Fruit fly (Drosophila melanogaster) whole organism, embryonic: ENCODE measurements around the gene pck.

Source experiments
- Awh ChIP-seq: fragments of 200-800 bp; sonication (Bioruptor generic); IDR thresholded peaks from 2 replicates; pipeline ENCODE4, ENCODE4 v1.3.6; 2022; ENCODE audit warnings: missing biosample characterization, missing genetic modification characterization
- Bteb2 ChIP-seq: fragments of 200-800 bp; sonication (Bioruptor generic); optimal IDR thresholded peaks from 2 replicates; lab custom pipeline; 2016; ENCODE audit warnings: missing biosample characterization, missing genetic modification characterization
- CG10543 ChIP-seq: fragments of 200-800 bp; sonication (Bioruptor generic); optimal IDR thresholded peaks from 3 replicates; lab custom pipeline; 2017; ENCODE audit warnings: missing biosample characterization, mild to moderate bottlenecking, missing genetic modification characterization, moderate library complexity
- CG15073 ChIP-seq: fragments of 200-800 bp; sonication (Bioruptor generic); optimal IDR thresholded peaks from 2 replicates; lab custom pipeline; 2016; ENCODE audit warnings: missing biosample characterization, missing genetic modification characterization
- CG15601 ChIP-seq: fragments of 200-800 bp; sonication (Bioruptor generic); optimal IDR thresholded peaks from 3 replicates; lab custom pipeline; 2019; ENCODE audit warnings: missing biosample characterization, mild to moderate bottlenecking, missing genetic modification characterization, moderate library complexity
- CG16813 ChIP-seq: fragments of 200-800 bp; sonication (Bioruptor generic); IDR thresholded peaks from 3 replicates; pipeline ENCODE4 v1.3.6; 2022; ENCODE audit warnings: missing biosample characterization, missing genetic modification characterization; ENCODE audit not compliant: partially characterized antibody
- CG17802 ChIP-seq: fragments of 200-800 bp; sonication (Bioruptor generic); optimal IDR thresholded peaks from 2 replicates; lab custom pipeline; 2018; ENCODE audit warnings: missing biosample characterization, mild to moderate bottlenecking, missing genetic modification characterization, moderate library complexity
- CG1792 ChIP-seq: fragments of 200-800 bp; sonication (Bioruptor generic); optimal IDR thresholded peaks from 2 replicates; lab custom pipeline; 2016; ENCODE audit warnings: missing biosample characterization, missing genetic modification characterization
- CG18619 ChIP-seq: fragments of 200-800 bp; sonication (Bioruptor generic); optimal IDR thresholded peaks from 3 replicates; lab custom pipeline; 2017; ENCODE audit warnings: missing biosample characterization, mild to moderate bottlenecking, missing genetic modification characterization
- CG2116 ChIP-seq: fragments of 200-800 bp; sonication (Bioruptor generic); optimal IDR thresholded peaks from 3 replicates; lab custom pipeline; 2018; ENCODE audit warnings: missing biosample characterization, mild to moderate bottlenecking, missing genetic modification characterization
- CG2202 ChIP-seq: fragments of 200-800 bp; sonication (Bioruptor generic); optimal IDR thresholded peaks from 2 replicates; lab custom pipeline; 2018; ENCODE audit warnings: missing biosample characterization, mild to moderate bottlenecking, missing genetic modification characterization
- CG31224 ChIP-seq: fragments of 200-800 bp; sonication (Bioruptor generic); IDR thresholded peaks from 2 replicates; pipeline ENCODE4 v1.3.6; 2022; ENCODE audit warnings: missing biosample characterization, missing genetic modification characterization
- CG31365 ChIP-seq: fragments of 200-800 bp; sonication (Bioruptor generic); optimal IDR thresholded peaks from 2 replicates; lab custom pipeline; 2018; ENCODE audit warnings: missing biosample characterization, mild to moderate bottlenecking, missing genetic modification characterization
- CG32532 ChIP-seq: fragments of 200-800 bp; sonication (Bioruptor generic); IDR thresholded peaks from 2 replicates; pipeline ENCODE4 v1.3.6; 2022; ENCODE audit warnings: missing biosample characterization, missing genetic modification characterization
- CG3407 ChIP-seq: fragments of 200-800 bp; sonication (Bioruptor generic); optimal IDR thresholded peaks from 2 replicates; lab custom pipeline; 2018; ENCODE audit warnings: missing biosample characterization, mild to moderate bottlenecking, missing genetic modification characterization
- CG6254 ChIP-seq: fragments of 200-800 bp; sonication (Bioruptor generic); optimal IDR thresholded peaks from 3 replicates; lab custom pipeline; 2017; ENCODE audit warnings: mild to moderate bottlenecking, missing biosample characterization, missing genetic modification reagents, missing genetic modification characterization
- CG7372 ChIP-seq: fragments of 200-800 bp; sonication (Bioruptor generic); IDR thresholded peaks from 2 replicates; pipeline ENCODE4 v1.3.6; 2022; ENCODE audit warnings: missing biosample characterization, missing genetic modification characterization
- CG8290 ChIP-seq, 3 experiments: fragments of 200-800 bp; sonication (Bioruptor generic); optimal IDR thresholded peaks; 2 replicates each; lab custom pipeline; 2016 to 2019; ENCODE audit warnings: missing biosample characterization in 3 of 3, missing genetic modification characterization in 3 of 3, mild to moderate bottlenecking in 2 of 3, moderate library complexity in 1 of 3
- CG9727 ChIP-seq: fragments of 200-800 bp; sonication (Bioruptor generic); optimal IDR thresholded peaks from 3 replicates; lab custom pipeline; 2017; ENCODE audit warnings: missing biosample characterization, mild to moderate bottlenecking, missing genetic modification characterization
- Chrac-16 ChIP-seq: fragments of 200-800 bp; sonication (Bioruptor generic); optimal IDR thresholded peaks from 3 replicates; lab custom pipeline; 2016; ENCODE audit warnings: missing biosample characterization, missing genetic modification characterization
- CkIIα-i1 ChIP-seq: fragments of 200-800 bp; sonication (Bioruptor generic); IDR thresholded peaks from 2 replicates; pipeline ENCODE4 v1.3.6; 2022; ENCODE audit warnings: missing biosample characterization, missing genetic modification characterization
- CrebB ChIP-seq: fragments of 200-800 bp; sonication (Bioruptor generic); optimal IDR thresholded peaks from 3 replicates; lab custom pipeline; 2018; ENCODE audit warnings: missing biosample characterization, mild to moderate bottlenecking, missing genetic modification characterization
- Dad ChIP-seq: fragments of 200-800 bp; sonication (Bioruptor generic); optimal IDR thresholded peaks from 3 replicates; lab custom pipeline; 2016; ENCODE audit warnings: missing biosample characterization, missing genetic modification characterization
- Dbx ChIP-seq: fragments of 200-800 bp; sonication (Bioruptor generic); IDR thresholded peaks from 3 replicates; pipeline ENCODE4 v1.3.6; 2022; ENCODE audit warnings: missing biosample characterization, missing genetic modification characterization
- Deaf1 ChIP-seq: fragments of 200-800 bp; optimal IDR thresholded peaks from 3 replicates; lab custom pipeline; 2019; ENCODE audit warnings: missing biosample characterization, mild to moderate bottlenecking, missing genetic modification characterization, moderate library complexity
- Ets97D ChIP-seq: fragments of 200-800 bp; sonication (Bioruptor generic); optimal IDR thresholded peaks from 3 replicates; lab custom pipeline; 2016; ENCODE audit warnings: missing biosample characterization, missing genetic modification characterization
- Hey ChIP-seq: fragments of 200-800 bp; sonication (Bioruptor generic); optimal IDR thresholded peaks from 3 replicates; lab custom pipeline; 2018; ENCODE audit warnings: missing biosample characterization, mild to moderate bottlenecking, missing genetic modification characterization
- Hmr ChIP-seq: fragments of 200-800 bp; sonication (Bioruptor generic); optimal IDR thresholded peaks from 3 replicates; lab custom pipeline; 2017; ENCODE audit warnings: mild to moderate bottlenecking, missing biosample characterization, missing genetic modification reagents, missing genetic modification characterization
- Max ChIP-seq: fragments of 200-800 bp; sonication (Bioruptor generic); optimal IDR thresholded peaks from 2 replicates; lab custom pipeline; 2016; ENCODE audit warnings: missing biosample characterization, mild to moderate bottlenecking, missing genetic modification characterization
- NC2α ChIP-seq: fragments of 200-800 bp; sonication (Bioruptor generic); optimal IDR thresholded peaks from 2 replicates; lab custom pipeline; 2016; ENCODE audit warnings: missing biosample characterization, missing genetic modification characterization
- Oli ChIP-seq: fragments of 200-800 bp; sonication (Bioruptor generic); optimal IDR thresholded peaks from 2 replicates; lab custom pipeline; 2018; ENCODE audit warnings: missing biosample characterization, mild to moderate bottlenecking, missing genetic modification characterization, moderate library complexity
- Opbp ChIP-seq: fragments of 200-800 bp; sonication (Bioruptor generic); IDR thresholded peaks from 3 replicates; pipeline ENCODE4 v1.3.6; 2022; ENCODE audit warnings: missing biosample characterization, missing genetic modification characterization; ENCODE audit not compliant: partially characterized antibody
- Rfx ChIP-seq: fragments of 200-800 bp; sonication (Bioruptor generic); IDR thresholded peaks from 2 replicates; pipeline ENCODE4 v1.3.6; 2022; ENCODE audit warnings: missing biosample characterization, missing genetic modification characterization
- Rx ChIP-seq: fragments of 200-800 bp; sonication (Bioruptor generic); IDR thresholded peaks from 2 replicates; pipeline ENCODE4 v1.3.6; 2022; ENCODE audit warnings: missing biosample characterization, missing genetic modification characterization
- Ssrp ChIP-seq: fragments of 200-800 bp; sonication (Bioruptor generic); optimal IDR thresholded peaks from 2 replicates; lab custom pipeline; 2018; ENCODE audit warnings: missing biosample characterization, mild to moderate bottlenecking, missing genetic modification characterization, moderate library complexity
- aop ChIP-seq: fragments of 200-800 bp; sonication (Bioruptor generic); IDR thresholded peaks from 2 replicates; pipeline ENCODE4 v1.3.6; 2022; ENCODE audit warnings: missing biosample characterization, missing genetic modification characterization
- chm ChIP-seq: fragments of 200-800 bp; sonication (Bioruptor generic); IDR thresholded peaks from 2 replicates; pipeline ENCODE4 v1.3.6; 2022; ENCODE audit warnings: missing biosample characterization, missing genetic modification characterization
- disco-r ChIP-seq: fragments of 200-800 bp; sonication (Bioruptor generic); optimal IDR thresholded peaks from 2 replicates; lab custom pipeline; 2016; ENCODE audit warnings: missing biosample characterization, missing genetic modification characterization
- fd3F ChIP-seq: fragments of 200-800 bp; sonication (Bioruptor generic); optimal IDR thresholded peaks from 2 replicates; lab custom pipeline; 2018; ENCODE audit warnings: missing biosample characterization, mild to moderate bottlenecking, missing genetic modification characterization, moderate library complexity
- gcm2 ChIP-seq: fragments of 200-800 bp; sonication (Bioruptor generic); optimal IDR thresholded peaks from 2 replicates; lab custom pipeline; 2016; ENCODE audit warnings: missing biosample characterization, missing genetic modification characterization
- grn ChIP-seq: fragments of 200-800 bp; sonication (Bioruptor generic); optimal IDR thresholded peaks from 3 replicates; lab custom pipeline; 2017; ENCODE audit warnings: missing biosample characterization, missing genetic modification characterization
- gsb-n ChIP-seq: fragments of 200-800 bp; sonication (Bioruptor generic); optimal IDR thresholded peaks from 3 replicates; lab custom pipeline; 2018; ENCODE audit warnings: missing biosample characterization, mild to moderate bottlenecking, missing genetic modification characterization
- jing ChIP-seq: fragments of 200-800 bp; sonication (Bioruptor generic); optimal IDR thresholded peaks from 2 replicates; lab custom pipeline; 2018; ENCODE audit warnings: missing biosample characterization, mild to moderate bottlenecking, missing genetic modification characterization
- lbe ChIP-seq: fragments of 200-800 bp; sonication (Bioruptor generic); optimal IDR thresholded peaks from 2 replicates; lab custom pipeline; 2016; ENCODE audit warnings: missing biosample characterization, mild to moderate bottlenecking, missing genetic modification characterization
- luna ChIP-seq: fragments of 200-800 bp; sonication (Bioruptor generic); optimal IDR thresholded peaks from 2 replicates; lab custom pipeline; 2016; ENCODE audit warnings: missing biosample characterization, missing genetic modification characterization
- mld ChIP-seq: fragments of 200-800 bp; sonication (Bioruptor generic); IDR thresholded peaks from 3 replicates; pipeline ENCODE4 v1.3.6; 2022; ENCODE audit warnings: missing biosample characterization, missing genetic modification characterization; ENCODE audit not compliant: partially characterized antibody
- nmo ChIP-seq: fragments of 200-800 bp; sonication (Bioruptor generic); optimal IDR thresholded peaks from 2 replicates; lab custom pipeline; 2018; ENCODE audit warnings: missing biosample characterization, mild to moderate bottlenecking, missing genetic modification characterization, moderate library complexity
- oc ChIP-seq: fragments of 200-800 bp; sonication (Bioruptor generic); optimal IDR thresholded peaks from 2 replicates; lab custom pipeline; 2018; ENCODE audit warnings: missing biosample characterization, mild to moderate bottlenecking, missing genetic modification characterization, moderate library complexity
- unpg ChIP-seq: fragments of 200-800 bp; sonication (Bioruptor generic); optimal IDR thresholded peaks from 3 replicates; lab custom pipeline; 2018; ENCODE audit warnings: missing biosample characterization, mild to moderate bottlenecking, missing genetic modification characterization, moderate library complexity

The pck gene

dm6 chrX:1482840-1483518 lies 12.5 kb downstream of the pck start, which contains the start of the genes sta and inc (continued):
- TF ChIP-seq mld (GFP tag; lab: Robert Waterston, UW) (no peak), CG17802 (tag; lab: Kevin White, UChicago) (peak; percentile 20), aop (GFP tag; lab: Robert Waterston, UW) (no peak), gsb-n (tag; lab: Kevin White, UChicago) (peak; percentile 69), CG6254 (GFP tag; lab: Kevin White, UChicago) (peak; percentile 48), CG15601 (tag; lab: Kevin White, UChicago) (peak; percentile 76), CG16813 (GFP tag; lab: Robert Waterston, UW) (peak; percentile 58; the same call in 2 of the 3 replicates), nmo (GFP tag; lab: Kevin White, UChicago) (peak; percentile 67), grn (GFP tag; lab: Kevin White, UChicago) (peak; percentile 11), disco-r (GFP tag; lab: Kevin White, UChicago) (no peak), CG32532 (GFP tag; lab: Robert Waterston, UW) (peak; percentile 66), Opbp (GFP tag; lab: Robert Waterston, UW) (peak; percentile 81), CkIIα-i1 (no peak), Hey (peak; percentile 67), Dad (peak; percentile 58), CG9727 (GFP tag; lab: Kevin White, UChicago) (peak; percentile 71), Dbx (peak; percentile 80), CG8290 (GFP tag; optimal IDR thresholded peaks at IDR 0.05; lab: Kevin White, UChicago) (peak; percentile 34), CG8290 (tag; optimal IDR thresholded peaks at IDR 0.05; lab: Kevin White, UChicago) (peak in 1 of 2 experiments; percentile 91), NC2α (GFP tag; lab: Kevin White, UChicago) (peak; percentile 17), fd3F (GFP tag; lab: Kevin White, UChicago) (peak; percentile 32), Ssrp (peak; percentile 25), Awh (GFP tag; lab: Robert Waterston, UW) (peak; percentile 21; the same call in 1 of the 2 replicates), CG2202 (peak; percentile 66), Oli (peak; percentile 31), Rfx (GFP tag; lab: Robert Waterston, UW) (peak; percentile 80), unpg (peak; percentile 67), CG2116 (GFP tag; lab: Kevin White, UChicago) (peak; percentile 81), Ets97D (peak; percentile 98), Bteb2 (GFP tag; lab: Kevin White, UChicago) (peak; percentile 68), CG18619 (GFP tag; lab: Kevin White, UChicago) (peak; percentile 73), CG31365 (peak; percentile 73), CG3407 (peak; percentile 53), CG15073 (GFP tag; lab: Kevin White, UChicago) (no peak), CG7372 (0 out of 2 replicates have a peak, but pooled peaks have one; percentile 19), chm (GFP tag; lab: Robert Waterston, UW) (peak; percentile 61), oc (tag; lab: Kevin White, UChicago) (peak; percentile 65), CG10543 (GFP tag; lab: Kevin White, UChicago) (peak; percentile 82), Deaf1 (peak; percentile 42), CG31224 (GFP tag; lab: Robert Waterston, UW) (peak; percentile 35), CG1792 (peak; percentile 53), lbe (GFP tag; lab: Kevin White, UChicago) (peak; percentile 35), Rx (peak; percentile 51), luna (GFP tag; lab: Kevin White, UChicago) (peak; percentile 6), CrebB (tag; lab: Kevin White, UChicago) (peak; percentile 79), Chrac-16 (peak; percentile 15), gcm2 (GFP tag; lab: Kevin White, UChicago) (no peak), Hmr (GFP tag; lab: Kevin White, UChicago) (peak; percentile 92), jing (no peak), Max (GFP tag; lab: Kevin White, UChicago) (peak; percentile 61)
